Worm (Caenorhabditis elegans) whole organism, young adult: ENCODE data around the gene fbxb-72.

Experiments used
- B0336.3 ChIP-seq: fragments of 200-800 bp; sonication (Bioruptor generic); IDR thresholded peaks from 2 replicates; pipeline ENCODE4 v1.3.6; 2022; ENCODE audit warnings: missing genetic modification characterization, missing compliant biosample characterization
- F22D6.2 ChIP-seq: sonication (generic microtip); optimal IDR thresholded peaks from 2 replicates; lab custom pipeline; 2016; ENCODE audit warnings: mild to moderate bottlenecking, missing genetic modification characterization, missing compliant biosample characterization
- ceh-27 ChIP-seq: fragments of 200-800 bp; sonication (Bioruptor generic); optimal IDR thresholded peaks from 2 replicates; lab custom pipeline; 2018; ENCODE audit warnings: mild to moderate bottlenecking, missing genetic modification characterization, moderate library complexity, missing compliant biosample characterization
- die-1 ChIP-seq: sonication (generic microtip); optimal IDR thresholded peaks from 2 replicates; lab custom pipeline; 2016; ENCODE audit warnings: missing genotype, mild to moderate bottlenecking, missing genetic modification characterization, missing compliant biosample characterization
- gei-17 ChIP-seq: fragments of 200-800 bp; sonication (Bioruptor generic); optimal IDR thresholded peaks from 2 replicates; lab custom pipeline; 2018; ENCODE audit warnings: mild to moderate bottlenecking, missing genetic modification characterization, missing compliant biosample characterization
- pha-4 ChIP-seq: fragments of 150-350 bp; sonication (generic microtip); optimal IDR thresholded peaks from 2 replicates; lab custom pipeline; 2014; ENCODE audit warnings: missing biosample characterization, missing genetic modification reagents, missing genetic modification characterization
- repo-1 ChIP-seq: sonication (generic microtip); optimal IDR thresholded peaks from 2 replicates; lab custom pipeline; 2017; ENCODE audit warnings: mild to moderate bottlenecking, missing genetic modification characterization, missing compliant biosample characterization
- unc-130 ChIP-seq: sonication (generic microtip); optimal IDR thresholded peaks from 2 replicates; lab custom pipeline; 2016; ENCODE audit warnings: missing genetic modification reagents, missing genetic modification characterization, missing compliant biosample characterization
- unc-62 ChIP-seq: fragments of 150-350 bp; optimal IDR thresholded peaks from 2 replicates; lab custom pipeline; 2014; ENCODE audit warnings: missing biosample characterization, missing genetic modification reagents, missing genetic modification characterization

ce11 chrV:752679-753333 lies 29.1 kb upstream of the fbxb-72 start, which contains the start of the genes str-262 and srp-1:
- no peak for TF ChIP-seq die-1 (tag; lab: Kevin White, UChicago)
- no peak for TF ChIP-seq gei-17 (GFP tag; lab: Kevin White, UChicago)
- TF ChIP-seq repo-1 (tag; lab: Kevin White, UChicago), result no peak
- TF ChIP-seq F22D6.2 (tag; lab: Kevin White, UChicago), result no peak
- no peak for TF ChIP-seq unc-62
- TF ChIP-seq pha-4, result no peak
- TF ChIP-seq unc-130, result no peak
- TF ChIP-seq ceh-27 (GFP tag; lab: Kevin White, UChicago), result no peak
- no peak for TF ChIP-seq B0336.3 (GFP tag; lab: Robert Waterston, UW)
